Worm (Caenorhabditis elegans) whole organism, late embryonic: ENCODE measurements around the gene gtf-2F2.

ENCODE experiments used
- C38D4.7 ChIP-seq: fragments of 200-800 bp; sonication (Bioruptor generic); optimal IDR thresholded peaks from 2 replicates; lab custom pipeline; 2018; ENCODE audit warnings: mild to moderate bottlenecking, missing genetic modification characterization, moderate library complexity, missing compliant biosample characterization
- T23F11.4 ChIP-seq: fragments of 200-800 bp; sonication (Bioruptor generic); optimal IDR thresholded peaks from 2 replicates; lab custom pipeline; 2018; ENCODE audit warnings: mild to moderate bottlenecking, missing genetic modification characterization, missing compliant biosample characterization
- ama-1 ChIP-seq: fragments of 150-350 bp; optimal IDR thresholded peaks from 2 replicates; lab custom pipeline; 2014
- ceh-18 ChIP-seq: sonication (generic microtip); optimal IDR thresholded peaks from 2 replicates; lab custom pipeline; 2016; ENCODE audit warnings: missing genetic modification characterization, missing compliant biosample characterization
- ceh-9 ChIP-seq: sonication (generic microtip); optimal IDR thresholded peaks from 2 replicates; lab custom pipeline; 2016; ENCODE audit warnings: mild to moderate bottlenecking, missing genetic modification characterization, inconsistent platforms, missing compliant biosample characterization
- hlh-13 ChIP-seq: fragments of 200-800 bp; sonication (Bioruptor generic); optimal IDR thresholded peaks from 2 replicates; lab custom pipeline; 2018; ENCODE audit warnings: mild to moderate bottlenecking, missing genetic modification characterization, missing compliant biosample characterization
- hlh-30 ChIP-seq: sonication (generic microtip); optimal IDR thresholded peaks from 2 replicates; lab custom pipeline; 2017; ENCODE audit warnings: antibody characterized with exemption, missing genetic modification characterization, missing compliant biosample characterization; ENCODE audit not compliant: insufficient read depth
- lin-11 ChIP-seq: fragments of 200-800 bp; sonication (Bioruptor generic); optimal IDR thresholded peaks from 2 replicates; lab custom pipeline; 2018; ENCODE audit warnings: mild to moderate bottlenecking, missing genetic modification characterization, missing compliant biosample characterization
- npax-4 ChIP-seq: sonication (generic microtip); optimal IDR thresholded peaks from 2 replicates; lab custom pipeline; 2016; ENCODE audit warnings: missing genetic modification characterization, missing compliant biosample characterization
- pat-9 ChIP-seq: fragments of 200-800 bp; sonication (Bioruptor generic); optimal IDR thresholded peaks from 2 replicates; lab custom pipeline; 2018; ENCODE audit warnings: mild to moderate bottlenecking, missing genetic modification characterization, moderate library complexity, missing compliant biosample characterization
- pqm-1 ChIP-seq: sonication (generic microtip); optimal IDR thresholded peaks from 2 replicates; lab custom pipeline; 2016; ENCODE audit warnings: missing genetic modification characterization, missing compliant biosample characterization
- rnt-1 ChIP-seq: sonication (generic microtip); optimal IDR thresholded peaks from 2 replicates; lab custom pipeline; 2016; ENCODE audit warnings: missing genetic modification characterization, missing compliant biosample characterization
- unc-86 ChIP-seq: sonication (generic microtip); optimal IDR thresholded peaks from 2 replicates; lab custom pipeline; 2016; ENCODE audit warnings: missing genetic modification characterization, missing compliant biosample characterization

- TF ChIP-seq pqm-1 (tag; lab: Kevin White, UChicago) (no peak), pat-9 (tag; lab: Kevin White, UChicago) (no peak), C38D4.7 (GFP tag; lab: Kevin White, UChicago) (no peak), hlh-13 (no peak), hlh-30 (tag; lab: Kevin White, UChicago) (no peak), ama-1 (lab: Kevin White, UChicago) (no peak), T23F11.4 (no peak), rnt-1 (tag; lab: Kevin White, UChicago) (no peak), ceh-18 (tag; lab: Kevin White, UChicago) (no peak), npax-4 (tag; lab: Kevin White, UChicago) (no peak), lin-11 (tag; lab: Kevin White, UChicago) (no peak), ceh-9 (tag; lab: Kevin White, UChicago) (no peak), unc-86 (tag; lab: Kevin White, UChicago) (no peak)
Observed at ce11 chrV:18981736-18982135, 12.0 kb upstream of the gtf-2F2 start.
